Fruit fly (Drosophila melanogaster): ENCODE data around the gene lmgA.

The lmgA gene

dm6 chr2L:8481623-8482424 is 46.6 kb downstream of the lmgA start, which contains the start of gene CG43796:
CG43796 (plus strand) TSS chr2L:8482374.
- no peak for TF ChIP-seq Rel (GFP tag; optimal IDR thresholded peaks at IDR 0.05)
- TF ChIP-seq Rel (tag; optimal IDR thresholded peaks at IDR 0.05): peak; percentile 50
- TF ChIP-seq Dfd (GFP tag; optimal IDR thresholded peaks at IDR 0.05): no peak
- TF ChIP-seq Hr78 (GFP tag; optimal IDR thresholded peaks at IDR 0.05): no peak

DNA sequence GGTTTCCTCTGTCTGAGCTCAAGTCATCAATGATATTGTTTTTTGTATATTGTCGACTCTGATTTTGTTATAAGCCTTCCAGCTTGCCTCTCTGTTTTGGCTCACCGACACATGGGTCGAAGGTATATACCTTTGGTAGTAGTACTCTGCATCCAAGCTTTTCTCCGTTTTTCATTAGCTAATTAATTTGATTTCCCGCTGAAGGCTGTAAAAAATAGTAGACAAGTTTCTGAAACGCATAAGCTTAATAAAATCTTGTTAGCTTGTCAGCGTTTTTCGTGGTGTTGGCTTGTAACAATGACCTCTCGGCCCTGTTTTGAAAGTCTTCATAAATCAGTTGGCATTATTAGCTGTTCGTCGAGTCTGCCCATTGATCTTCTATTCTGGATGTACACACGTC is 47.6 kb downstream of the lmgA start:
- no peak for TF ChIP-seq OdsH (GFP tag; optimal IDR thresholded peaks at IDR 0.05)
- TF ChIP-seq h (GFP tag; optimal IDR thresholded peaks at IDR 0.05): no peak
- no peak for TF ChIP-seq fru (GFP tag; optimal IDR thresholded peaks at IDR 0.05)
- no peak for TF ChIP-seq usp (GFP tag; optimal IDR thresholded peaks at IDR 0.05)
- no peak for TF ChIP-seq CrebA (GFP tag; optimal IDR thresholded peaks at IDR 0.05; ENCODE audit: borderline replicate concordance)

DNA sequence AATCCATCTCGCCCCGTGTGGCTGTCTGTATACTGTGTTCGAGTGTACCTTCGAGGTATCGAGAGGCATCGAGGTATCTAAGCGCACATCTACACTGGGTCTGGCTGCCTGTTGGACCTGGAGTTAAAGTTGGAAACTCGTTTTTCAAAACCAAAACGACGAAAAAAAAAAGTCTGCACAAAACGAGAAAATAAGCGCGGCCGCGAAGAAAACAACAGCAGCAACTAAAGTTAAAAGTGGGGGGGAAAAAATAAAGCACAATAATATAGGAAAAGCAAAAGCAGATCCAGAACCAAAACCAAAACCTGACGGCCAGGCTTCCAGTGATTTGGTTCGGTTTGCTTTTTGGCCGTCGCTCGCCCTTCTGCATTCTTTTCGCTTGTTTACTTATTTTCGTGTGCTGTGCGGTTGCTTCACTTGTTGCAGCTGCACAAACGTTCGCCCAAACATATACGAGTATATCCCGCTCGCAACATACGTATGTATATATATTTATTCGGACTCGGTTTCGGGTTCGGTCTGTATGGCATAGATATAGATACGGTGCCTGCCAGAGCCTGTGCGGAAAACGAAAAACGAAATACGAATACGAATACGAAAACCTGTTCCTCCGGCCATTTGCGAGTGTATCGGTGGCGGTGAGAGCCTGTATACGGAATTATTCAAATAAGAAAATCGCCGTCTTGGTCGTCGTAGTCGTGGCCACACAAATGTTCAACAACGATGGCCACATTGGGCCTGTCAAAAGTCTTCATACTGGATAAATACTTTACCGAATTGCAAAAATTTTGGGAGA is 49.3 kb downstream of the lmgA start:
- TF ChIP-seq Vsx2 (GFP tag; optimal IDR thresholded peaks at IDR 0.05; ENCODE audit: partially characterized antibody): peak; percentile 13
- TF ChIP-seq h (GFP tag; optimal IDR thresholded peaks at IDR 0.05): no peak
- no peak for TF ChIP-seq woc (GFP tag; optimal IDR thresholded peaks at IDR 0.05)
- TF ChIP-seq CG32264 (GFP tag; optimal IDR thresholded peaks at IDR 0.05): no peak
- TF ChIP-seq dsf (GFP tag; optimal IDR thresholded peaks at IDR 0.05; ENCODE audit: borderline replicate concordance): no peak
- no peak for TF ChIP-seq Hr83 (GFP tag; optimal IDR thresholded peaks at IDR 0.05; ENCODE audit: poor library complexity, severe bottlenecking)
- peak; percentile 86 for TF ChIP-seq Rel (GFP tag; optimal IDR thresholded peaks at IDR 0.05)
- TF ChIP-seq Rel (tag; optimal IDR thresholded peaks at IDR 0.05): peak; percentile 3
- peak; percentile 67 for TF ChIP-seq brk (GFP tag; optimal IDR thresholded peaks at IDR 0.05)
- TF ChIP-seq HLH106 (tag; optimal IDR thresholded peaks at IDR 0.05): no peak
- no peak for TF ChIP-seq Hr78 (GFP tag; optimal IDR thresholded peaks at IDR 0.05)
- TF ChIP-seq sage (GFP tag; optimal IDR thresholded peaks at IDR 0.05): peak; percentile 47
- no peak for TF ChIP-seq Mio (GFP tag; optimal IDR thresholded peaks at IDR 0.05)
- no peak for TF ChIP-seq sv (GFP tag; optimal IDR thresholded peaks at IDR 0.05)
- no peak for TF ChIP-seq foxo (GFP tag; optimal IDR thresholded peaks at IDR 0.05)
- TF ChIP-seq CG9705 (GFP tag; optimal IDR thresholded peaks at IDR 0.05): no peak
- TF ChIP-seq OdsH (GFP tag; optimal IDR thresholded peaks at IDR 0.05): no peak
- TF ChIP-seq Myc (optimal IDR thresholded peaks at IDR 0.05): no peak
- peak; percentile 90 for TF ChIP-seq CrebA (GFP tag; optimal IDR thresholded peaks at IDR 0.05; ENCODE audit: borderline replicate concordance)
- TF ChIP-seq ey (GFP tag; optimal IDR thresholded peaks at IDR 0.05): no peak
- TF ChIP-seq N (GFP tag; optimal IDR thresholded peaks at IDR 0.05): no peak
- no peak for TF ChIP-seq br (GFP tag; optimal IDR thresholded peaks at IDR 0.05)
- TF ChIP-seq Jra (GFP tag; optimal IDR thresholded peaks at IDR 0.05): no peak
- TF ChIP-seq Abd-B (GFP tag; optimal IDR thresholded peaks at IDR 0.05): no peak
- no peak for TF ChIP-seq lola (GFP tag; optimal IDR thresholded peaks at IDR 0.05)
- TF ChIP-seq Sp1 (GFP tag; optimal IDR thresholded peaks at IDR 0.05): peak; percentile 84
- no peak for TF ChIP-seq usp (GFP tag; optimal IDR thresholded peaks at IDR 0.05)
- peak; percentile 10 for TF ChIP-seq fru (GFP tag; optimal IDR thresholded peaks at IDR 0.05)
- TF ChIP-seq psq (GFP tag; optimal IDR thresholded peaks at IDR 0.05): peak; percentile 45
- no peak for TF ChIP-seq dmrt93B (GFP tag; optimal IDR thresholded peaks at IDR 0.05)
- TF ChIP-seq dl (GFP tag; optimal IDR thresholded peaks at IDR 0.05; ENCODE audit: insufficient read depth in 1 of 2, partially characterized antibody in 2 of 2): no peak
- no peak for TF ChIP-seq Hnf4 (GFP tag; optimal IDR thresholded peaks at IDR 0.05)
- no peak for TF ChIP-seq tai (GFP tag; optimal IDR thresholded peaks at IDR 0.05)
- TF ChIP-seq GATAd (GFP tag; optimal IDR thresholded peaks at IDR 0.05): no peak
- no peak for TF ChIP-seq pan (optimal IDR thresholded peaks at IDR 0.05)
- TF ChIP-seq Dfd (GFP tag; optimal IDR thresholded peaks at IDR 0.05): no peak
- no peak for TF ChIP-seq jim (GFP tag; optimal IDR thresholded peaks at IDR 0.05)

Measured in whole organism, wandering third instar larva.